Fruit fly (Drosophila melanogaster) whole organism, embryonic: Measurements from ENCODE around the gene CG13700.
A peak's percentile ranks its signal among the peaks of the same experiment; 100 is the strongest.

ENCODE experiments used
- Awh ChIP-seq: fragments of 200-800 bp; sonication (Bioruptor generic); IDR thresholded peaks from 2 replicates; pipeline ENCODE4, ENCODE4 v1.3.6; 2022; ENCODE audit warnings: missing biosample characterization, missing genetic modification characterization
- Blimp-1 ChIP-seq: fragments of 200-800 bp; sonication (Bioruptor generic); optimal IDR thresholded peaks from 3 replicates; lab custom pipeline; 2018; ENCODE audit warnings: missing biosample characterization, missing genetic modification characterization, mild to moderate bottlenecking, moderate library complexity, missing genetic modification reagents
- CG10147 ChIP-seq: fragments of 200-800 bp; sonication (Bioruptor generic); optimal IDR thresholded peaks from 2 replicates; lab custom pipeline; 2019; ENCODE audit warnings: missing biosample characterization, mild to moderate bottlenecking, missing genetic modification characterization, moderate library complexity
- CG11504 ChIP-seq: fragments of 200-800 bp; sonication (Bioruptor generic); optimal IDR thresholded peaks from 3 replicates; lab custom pipeline; 2019; ENCODE audit warnings: missing biosample characterization, mild to moderate bottlenecking, missing genetic modification characterization, moderate library complexity
- CG13624 ChIP-seq: fragments of 200-800 bp; sonication (Bioruptor generic); optimal IDR thresholded peaks from 2 replicates; lab custom pipeline; 2016; ENCODE audit warnings: missing biosample characterization, missing genetic modification characterization
- CG13775 ChIP-seq: fragments of 200-800 bp; sonication (Bioruptor generic); optimal IDR thresholded peaks from 3 replicates; lab custom pipeline; 2017; ENCODE audit warnings: missing biosample characterization, mild to moderate bottlenecking, missing genetic modification characterization
- CG2202 ChIP-seq: fragments of 200-800 bp; sonication (Bioruptor generic); optimal IDR thresholded peaks from 2 replicates; lab custom pipeline; 2018; ENCODE audit warnings: missing biosample characterization, mild to moderate bottlenecking, missing genetic modification characterization
- CG2712 ChIP-seq: fragments of 200-800 bp; optimal IDR thresholded peaks from 3 replicates; lab custom pipeline; 2019; ENCODE audit warnings: missing biosample characterization, mild to moderate bottlenecking, missing genetic modification characterization, moderate library complexity
- CG30431 ChIP-seq: fragments of 200-800 bp; sonication (Bioruptor generic); optimal IDR thresholded peaks from 2 replicates; lab custom pipeline; 2017; ENCODE audit warnings: missing biosample characterization, missing genetic modification characterization
- CG3163 ChIP-seq: fragments of 200-800 bp; sonication (Bioruptor generic); optimal IDR thresholded peaks from 3 replicates; lab custom pipeline; 2016; ENCODE audit warnings: missing biosample characterization, missing genetic modification characterization
- CG32767 ChIP-seq: fragments of 200-800 bp; sonication (Bioruptor generic); IDR thresholded peaks from 2 replicates; pipeline ENCODE4 v1.3.6; 2022; ENCODE audit warnings: missing biosample characterization, missing genetic modification characterization
- CG34422 ChIP-seq: fragments of 200-800 bp; sonication (Bioruptor generic); IDR thresholded peaks from 3 replicates; pipeline ENCODE4 v1.3.6; 2022; ENCODE audit warnings: missing biosample characterization, missing genetic modification characterization
- CG4404 ChIP-seq: fragments of 200-800 bp; sonication (Bioruptor generic); IDR thresholded peaks from 2 replicates; pipeline ENCODE4 v1.3.6; 2022; ENCODE audit warnings: missing biosample characterization, missing genetic modification characterization
- CG7357 ChIP-seq: fragments of 200-800 bp; sonication (Bioruptor generic); IDR thresholded peaks from 3 replicates; pipeline ENCODE4 v1.3.6; 2022; ENCODE audit warnings: missing biosample characterization, missing genetic modification characterization
- CG8290 ChIP-seq, 3 experiments: fragments of 200-800 bp; sonication (Bioruptor generic); optimal IDR thresholded peaks; 2 replicates each; lab custom pipeline; 2016 to 2019; ENCODE audit warnings: missing biosample characterization in 3 of 3, missing genetic modification characterization in 3 of 3, mild to moderate bottlenecking in 2 of 3, moderate library complexity in 1 of 3
- CG8388 ChIP-seq: fragments of 200-800 bp; sonication (Bioruptor generic); optimal IDR thresholded peaks from 2 replicates; lab custom pipeline; 2019; ENCODE audit warnings: missing biosample characterization, mild to moderate bottlenecking, missing genetic modification characterization, moderate library complexity
- CTCF ChIP-seq: fragments of 200-800 bp; sonication (Bioruptor generic); optimal IDR thresholded peaks from 2 replicates; lab custom pipeline; 2017; ENCODE audit warnings: missing biosample characterization, mild to moderate bottlenecking, missing genetic modification characterization, moderate library complexity
- Dll ChIP-seq: fragments of 200-800 bp; sonication (Bioruptor generic); IDR thresholded peaks from 4 replicates; pipeline ENCODE4 v1.3.6; 2022; ENCODE audit warnings: missing biosample characterization, missing genetic modification characterization; ENCODE audit not compliant: partially characterized antibody
- E2f1 ChIP-seq: fragments of 200-800 bp; sonication (Bioruptor generic); IDR thresholded peaks from 2 replicates; pipeline ENCODE4 v1.3.6; 2022; ENCODE audit warnings: missing biosample characterization, missing genetic modification characterization
- Ets97D ChIP-seq: fragments of 200-800 bp; sonication (Bioruptor generic); optimal IDR thresholded peaks from 3 replicates; lab custom pipeline; 2016; ENCODE audit warnings: missing biosample characterization, missing genetic modification characterization
- H15 ChIP-seq: fragments of 200-800 bp; sonication (Bioruptor generic); IDR thresholded peaks from 3 replicates; pipeline ENCODE4 v1.3.6; 2022; ENCODE audit warnings: missing biosample characterization, missing genetic modification characterization
- Hey ChIP-seq: fragments of 200-800 bp; sonication (Bioruptor generic); optimal IDR thresholded peaks from 3 replicates; lab custom pipeline; 2018; ENCODE audit warnings: missing biosample characterization, mild to moderate bottlenecking, missing genetic modification characterization
- Hmr ChIP-seq: fragments of 200-800 bp; sonication (Bioruptor generic); optimal IDR thresholded peaks from 3 replicates; lab custom pipeline; 2017; ENCODE audit warnings: mild to moderate bottlenecking, missing biosample characterization, missing genetic modification reagents, missing genetic modification characterization
- Kr ChIP-seq: fragments of 200-800 bp; sonication (Bioruptor generic); optimal IDR thresholded peaks from 2 replicates; lab custom pipeline; 2017; ENCODE audit warnings: missing biosample characterization, mild to moderate bottlenecking, missing genetic modification characterization
- Max ChIP-seq: fragments of 200-800 bp; sonication (Bioruptor generic); optimal IDR thresholded peaks from 2 replicates; lab custom pipeline; 2016; ENCODE audit warnings: missing biosample characterization, mild to moderate bottlenecking, missing genetic modification characterization
- Xrp1 ChIP-seq: fragments of 200-800 bp; sonication (Bioruptor generic); IDR thresholded peaks from 2 replicates; pipeline ENCODE4 v1.3.6; 2022; ENCODE audit warnings: missing biosample characterization, missing genetic modification characterization
- al ChIP-seq: fragments of 200-800 bp; sonication (Bioruptor generic); IDR thresholded peaks from 2 replicates; pipeline ENCODE4 v1.3.6; 2022; ENCODE audit warnings: missing biosample characterization, missing genetic modification characterization
- chif ChIP-seq, 2 experiments: fragments of 200-800 bp; sonication (Bioruptor generic); optimal IDR thresholded peaks; 3 replicates each; lab custom pipeline; 2016; ENCODE audit warnings: missing biosample characterization in 2 of 2, missing genetic modification characterization in 2 of 2
- dan ChIP-seq: fragments of 200-800 bp; sonication (Bioruptor generic); IDR thresholded peaks from 2 replicates; pipeline ENCODE4 v1.3.6; 2022; ENCODE audit warnings: missing biosample characterization, missing genetic modification characterization
- ems ChIP-seq: fragments of 200-800 bp; sonication (Bioruptor generic); optimal IDR thresholded peaks from 3 replicates; lab custom pipeline; 2016; ENCODE audit warnings: missing biosample characterization, missing genetic modification characterization
- fd102C ChIP-seq: fragments of 200-800 bp; sonication (Bioruptor generic); optimal IDR thresholded peaks from 2 replicates; lab custom pipeline; 2018; ENCODE audit warnings: missing biosample characterization, mild to moderate bottlenecking, missing genetic modification characterization, moderate library complexity
- gcm2 ChIP-seq: fragments of 200-800 bp; sonication (Bioruptor generic); optimal IDR thresholded peaks from 2 replicates; lab custom pipeline; 2016; ENCODE audit warnings: missing biosample characterization, missing genetic modification characterization
- grn ChIP-seq: fragments of 200-800 bp; sonication (Bioruptor generic); optimal IDR thresholded peaks from 3 replicates; lab custom pipeline; 2017; ENCODE audit warnings: missing biosample characterization, missing genetic modification characterization
- gsb-n ChIP-seq: fragments of 200-800 bp; sonication (Bioruptor generic); optimal IDR thresholded peaks from 3 replicates; lab custom pipeline; 2018; ENCODE audit warnings: missing biosample characterization, mild to moderate bottlenecking, missing genetic modification characterization
- ham ChIP-seq: fragments of 200-800 bp; sonication (Bioruptor generic); IDR thresholded peaks from 2 replicates; pipeline ENCODE4 v1.3.6; 2022; ENCODE audit warnings: missing biosample characterization, missing genetic modification characterization
- hbn ChIP-seq: fragments of 200-800 bp; sonication (Bioruptor generic); IDR thresholded peaks from 2 replicates; pipeline ENCODE4 v1.3.6; 2022; ENCODE audit warnings: missing biosample characterization, missing genetic modification characterization; ENCODE audit not compliant: partially characterized antibody
- hth ChIP-seq: fragments of >200 bp; optimal IDR thresholded peaks from 2 replicates; lab custom pipeline; 2017; ENCODE audit warnings: inconsistent platforms
- kah ChIP-seq: fragments of 200-800 bp; sonication (Bioruptor generic); optimal IDR thresholded peaks from 2 replicates; lab custom pipeline; 2018; ENCODE audit warnings: missing biosample characterization, mild to moderate bottlenecking, missing genetic modification characterization
- knrl ChIP-seq: fragments of 200-800 bp; sonication (Bioruptor generic); IDR thresholded peaks from 3 replicates; pipeline ENCODE4 v1.3.6; 2022; ENCODE audit warnings: missing biosample characterization, missing genetic modification characterization; ENCODE audit not compliant: partially characterized antibody
- lola ChIP-seq, 3 experiments: fragments of >200 bp in 2 of 3; fragments of 200-800 bp in 1 of 3; sonication (Bioruptor generic) in 1 of 3; optimal IDR thresholded peaks; 2 replicates each; lab custom pipeline; 2017 to 2019; ENCODE audit warnings: missing biosample characterization in 3 of 3, missing genetic modification characterization in 3 of 3, mild to moderate bottlenecking in 1 of 3, moderate library complexity in 1 of 3
- p53 ChIP-seq: fragments of 200-800 bp; sonication (Bioruptor generic); optimal IDR thresholded peaks from 2 replicates; lab custom pipeline; 2016; ENCODE audit warnings: missing biosample characterization, missing genetic modification characterization
- pb ChIP-seq: fragments of 200-800 bp; sonication (Bioruptor generic); optimal IDR thresholded peaks from 3 replicates; lab custom pipeline; 2016; ENCODE audit warnings: missing biosample characterization, missing genetic modification characterization
- pros ChIP-seq: fragments of 200-800 bp; sonication (Bioruptor generic); optimal IDR thresholded peaks from 3 replicates; lab custom pipeline; 2019; ENCODE audit warnings: missing biosample characterization, mild to moderate bottlenecking, missing genetic modification characterization, moderate library complexity
- psq ChIP-seq: fragments of 200-800 bp; sonication (Bioruptor generic); optimal IDR thresholded peaks from 2 replicates; lab custom pipeline; 2017; ENCODE audit warnings: missing biosample characterization, missing genetic modification characterization
- shn ChIP-seq: fragments of 200-800 bp; sonication (Bioruptor generic); optimal IDR thresholded peaks from 3 replicates; lab custom pipeline; 2016; ENCODE audit warnings: missing biosample characterization, missing genetic modification characterization
- slbo ChIP-seq: fragments of 200-800 bp; sonication (Bioruptor generic); IDR thresholded peaks from 2 replicates; pipeline ENCODE4 v1.3.6; 2022; ENCODE audit warnings: missing biosample characterization, missing genetic modification characterization
- trem ChIP-seq: fragments of 200-800 bp; optimal IDR thresholded peaks from 3 replicates; lab custom pipeline; 2019; ENCODE audit warnings: missing biosample characterization, mild to moderate bottlenecking, missing genetic modification characterization, moderate library complexity
- unpg ChIP-seq: fragments of 200-800 bp; sonication (Bioruptor generic); optimal IDR thresholded peaks from 3 replicates; lab custom pipeline; 2018; ENCODE audit warnings: missing biosample characterization, mild to moderate bottlenecking, missing genetic modification characterization, moderate library complexity
- zfh1 ChIP-seq: fragments of 200-800 bp; sonication (Bioruptor generic); IDR thresholded peaks from 3 replicates; pipeline ENCODE4 v1.3.6; 2022; ENCODE audit warnings: missing biosample characterization, missing genetic modification characterization

CG13700 gene

DNA sequence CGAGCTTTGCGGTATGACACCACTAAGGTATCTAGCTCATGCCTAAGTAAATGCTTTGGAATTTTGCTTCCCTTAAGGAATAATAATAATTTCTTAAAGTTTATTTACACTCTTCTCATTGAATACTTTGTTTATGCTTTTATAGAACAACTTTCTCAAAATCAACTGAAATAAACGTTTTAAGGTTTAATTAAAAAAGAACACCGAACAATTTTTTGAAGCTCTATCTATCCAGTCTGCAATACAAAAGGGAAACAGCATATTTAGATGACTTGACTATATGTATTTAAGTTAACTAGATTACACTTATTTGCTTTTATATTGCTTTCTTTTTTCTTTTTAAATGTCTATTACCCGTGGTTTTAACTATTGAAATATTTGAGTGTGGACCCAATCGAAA is at the start of gene CG13700:
Gene CG13700, minus strand, starts transcription at position 101 of the 400 bp plus-strand sequence.
- TF ChIP-seq zfh1 (GFP tag; lab: Robert Waterston, UW) (no peak), Hey (no peak), al (GFP tag; lab: Robert Waterston, UW) (no peak), Dll (no peak), hth (lab: Kevin White, UChicago) (no peak), gcm2 (GFP tag; lab: Kevin White, UChicago) (no peak), Max (GFP tag; lab: Kevin White, UChicago) (no peak), slbo (no peak), E2f1 (GFP tag; lab: Robert Waterston, UW) (no peak), CG3163 (GFP tag; lab: Kevin White, UChicago) (no peak), p53 (no peak), H15 (GFP tag; lab: Robert Waterston, UW) (no peak), pb (GFP tag; lab: Kevin White, UChicago) (no peak), CG2202 (tag; lab: Kevin White, UChicago) (no peak), CG7357 (GFP tag; lab: Robert Waterston, UW) (no peak), ham (no peak), ems (no peak), knrl (GFP tag; lab: Robert Waterston, UW) (no peak), CG13624 (GFP tag; lab: Kevin White, UChicago) (no peak), kah (GFP tag; lab: Kevin White, UChicago) (no peak)

DNA sequence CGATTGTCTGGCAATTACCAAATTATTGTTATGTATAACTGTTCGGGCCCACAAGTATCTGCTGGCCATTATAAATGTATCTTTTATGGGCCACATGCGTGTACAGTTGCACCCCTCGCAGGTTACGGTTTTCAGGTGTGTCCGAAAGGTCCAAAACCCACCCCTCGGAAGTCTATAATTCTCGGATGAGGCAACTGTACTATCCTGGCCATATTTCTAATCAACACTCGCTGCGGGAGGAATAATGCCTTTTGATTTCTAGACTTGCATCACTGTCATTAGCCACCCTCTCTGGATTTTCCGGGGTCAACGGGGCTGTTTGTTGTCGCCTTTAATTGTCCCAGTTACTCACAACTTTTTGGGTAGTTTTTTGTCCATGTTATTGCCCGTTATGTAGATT is 49.4 kb upstream of the CG13700 start:
- TF ChIP-seq CG34422 (GFP tag; lab: Robert Waterston, UW), result no peak
- 0 out of 2 replicates have a peak, but pooled peaks have one; percentile 20 for TF ChIP-seq Awh (GFP tag; lab: Robert Waterston, UW)
- peak; percentile 92 for TF ChIP-seq pros (GFP tag; lab: Kevin White, UChicago)
- peak; percentile 14 for TF ChIP-seq gsb-n
- peak; percentile 60 for TF ChIP-seq Kr (GFP tag; lab: Kevin White, UChicago)
- no peak for TF ChIP-seq shn (GFP tag; lab: Kevin White, UChicago)

DNA sequence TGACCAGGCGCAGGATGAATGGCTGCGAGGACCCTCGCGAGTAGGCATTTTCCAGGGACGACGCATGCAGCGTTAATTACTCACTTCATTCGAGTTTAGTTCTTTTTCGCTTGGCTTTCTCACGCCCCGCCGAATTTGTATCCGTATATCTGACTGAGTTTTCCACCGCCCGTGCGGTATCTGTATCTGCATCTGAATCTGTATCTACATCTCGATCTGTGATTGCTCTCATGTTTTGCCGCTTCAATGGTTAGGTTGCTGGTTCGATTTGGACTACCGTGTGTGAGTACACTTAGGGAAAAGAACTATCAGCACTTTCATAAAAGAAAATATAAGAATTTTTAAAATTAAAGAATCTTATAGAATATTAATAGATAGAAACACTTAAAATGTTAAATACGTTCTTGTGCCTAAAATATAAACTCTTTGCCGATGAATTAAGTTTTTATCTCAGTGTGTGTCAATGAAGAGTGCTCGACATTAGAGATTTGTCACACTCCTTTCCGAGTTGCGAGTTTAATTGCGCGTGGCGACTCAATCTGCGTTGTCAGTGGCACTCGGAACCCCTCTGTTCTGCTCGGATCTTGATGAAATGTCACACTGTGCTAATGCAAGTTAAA is 48.1 kb upstream of the CG13700 start:
- TF ChIP-seq grn (GFP tag; lab: Kevin White, UChicago) (peak; percentile 98), unpg (GFP tag; lab: Kevin White, UChicago) (peak; percentile 66), Ets97D (GFP tag; lab: Kevin White, UChicago) (no peak), CG8388 (GFP tag; lab: Kevin White, UChicago) (peak; percentile 71), chif (GFP tag; optimal IDR thresholded peaks at IDR 0.05; lab: Kevin White, UChicago) (peak in 1 of 2 experiments; percentile 14), CG11504 (tag; lab: Kevin White, UChicago) (peak; percentile 37), CG2712 (tag; lab: Kevin White, UChicago) (peak; percentile 83), CG13775 (GFP tag; lab: Kevin White, UChicago) (peak; percentile 55), Xrp1 (GFP tag; lab: Robert Waterston, UW) (peak; percentile 84), CTCF (GFP tag; lab: Kevin White, UChicago) (no peak), CG8290 (GFP tag; optimal IDR thresholded peaks at IDR 0.05; lab: Kevin White, UChicago) (no peak), CG8290 (tag; optimal IDR thresholded peaks at IDR 0.05; lab: Kevin White, UChicago) (no peak), dan (GFP tag; lab: Robert Waterston, UW) (peak; percentile 49; the same call in 1 of the 2 replicates), psq (GFP tag; lab: Kevin White, UChicago) (no peak), CG10147 (GFP tag; lab: Kevin White, UChicago) (no peak), Blimp-1 (GFP tag; lab: Kevin White, UChicago) (peak; percentile 43), CG4404 (GFP tag; lab: Robert Waterston, UW) (peak; percentile 83), trem (tag; lab: Kevin White, UChicago) (peak; percentile 55), CG30431 (GFP tag; lab: Kevin White, UChicago) (peak; percentile 29), fd102C (GFP tag; lab: Kevin White, UChicago) (peak; percentile 77), hbn (GFP tag; lab: Robert Waterston, UW) (no peak), Hmr (GFP tag; lab: Kevin White, UChicago) (no peak), CG32767 (GFP tag; lab: Robert Waterston, UW) (0 out of 2 replicates have a peak, but pooled peaks have one; percentile 38), lola (GFP tag; optimal IDR thresholded peaks at IDR 0.05; lab: Kevin White, UChicago) (peak in 1 of 3 experiments; percentile 81)
